Worm (Caenorhabditis elegans) whole organism, L4/young adult: Measurements from ENCODE around the gene srx-92.

Source experiments
- W03F9.2 ChIP-seq: fragments of 150-350 bp; optimal IDR thresholded peaks from 2 replicates; lab custom pipeline; 2014; ENCODE audit warnings: missing biosample characterization, missing genetic modification characterization
- dao-5 ChIP-seq: sonication (generic microtip); optimal IDR thresholded peaks from 2 replicates; lab custom pipeline; 2016; ENCODE audit warnings: missing genotype, missing genetic modification characterization, moderate library complexity, missing compliant biosample characterization
- him-1 ChIP-seq: sonication (generic microtip); optimal IDR thresholded peaks from 2 replicates; lab custom pipeline; 2016; ENCODE audit warnings: missing genotype, missing genetic modification reagents, missing genetic modification characterization, missing compliant biosample characterization

- no peak for TF ChIP-seq dao-5 (tag; lab: Kevin White, UChicago)
- TF ChIP-seq him-1 (tag; lab: Kevin White, UChicago), result no peak
- TF ChIP-seq W03F9.2 (tag; lab: Kevin White, UChicago), result no peak
Observed at ce11 chrV:7352186-7353053, 27.2 kb upstream of the srx-92 start, which contains the start of the genes srh-231 and srh-275.
